Fruit fly (Drosophila melanogaster) whole organism, embryonic: ENCODE results near the gene g.

Experiments used
- Atf6 ChIP-seq: fragments of 200-800 bp; sonication (Bioruptor generic); IDR thresholded peaks from 2 replicates; pipeline ENCODE4 v1.3.6; 2022; ENCODE audit warnings: missing biosample characterization, missing genetic modification characterization
- BtbVII ChIP-seq: fragments of 200-800 bp; sonication (Bioruptor generic); optimal IDR thresholded peaks from 3 replicates; lab custom pipeline; 2017; ENCODE audit warnings: missing biosample characterization, mild to moderate bottlenecking, missing genetic modification characterization
- CG11695 ChIP-seq: fragments of 200-800 bp; sonication (Bioruptor generic); IDR thresholded peaks from 3 replicates; pipeline ENCODE4 v1.3.6; 2022; ENCODE audit warnings: missing biosample characterization, missing genetic modification characterization
- CG12219 ChIP-seq: fragments of 200-800 bp; sonication (Bioruptor generic); optimal IDR thresholded peaks from 3 replicates; lab custom pipeline; 2018; ENCODE audit warnings: missing biosample characterization, mild to moderate bottlenecking, missing genetic modification characterization
- CG13123 ChIP-seq: fragments of 200-800 bp; sonication (Bioruptor generic); optimal IDR thresholded peaks from 2 replicates; lab custom pipeline; 2016; ENCODE audit warnings: missing biosample characterization, missing genetic modification characterization
- CG13424 ChIP-seq: fragments of 200-800 bp; sonication (Bioruptor generic); optimal IDR thresholded peaks from 2 replicates; lab custom pipeline; 2019; ENCODE audit warnings: missing biosample characterization, mild to moderate bottlenecking, missing genetic modification characterization, moderate library complexity
- CG14441 ChIP-seq: fragments of 200-800 bp; sonication (Bioruptor generic); IDR thresholded peaks from 2 replicates; pipeline ENCODE4 v1.3.6; 2022; ENCODE audit warnings: missing biosample characterization, missing genetic modification characterization
- CG14860 ChIP-seq: fragments of 200-800 bp; sonication (Bioruptor generic); IDR thresholded peaks from 3 replicates; pipeline ENCODE4 v1.3.6; 2022; ENCODE audit warnings: missing biosample characterization, missing genetic modification characterization; ENCODE audit not compliant: partially characterized antibody
- CG17568 ChIP-seq: fragments of 200-800 bp; sonication (Bioruptor generic); optimal IDR thresholded peaks from 2 replicates; lab custom pipeline; 2018; ENCODE audit warnings: missing biosample characterization, mild to moderate bottlenecking, missing genetic modification characterization, moderate library complexity
- CG17829 ChIP-seq: fragments of 200-800 bp; optimal IDR thresholded peaks from 2 replicates; lab custom pipeline; 2019; ENCODE audit warnings: missing biosample characterization, mild to moderate bottlenecking, missing genetic modification characterization, moderate library complexity
- CG18764 ChIP-seq: fragments of 200-800 bp; sonication (Bioruptor generic); optimal IDR thresholded peaks from 3 replicates; lab custom pipeline; 2016; ENCODE audit warnings: missing biosample characterization, missing genetic modification characterization
- CG2678 ChIP-seq: fragments of 200-800 bp; sonication (Bioruptor generic); optimal IDR thresholded peaks from 3 replicates; lab custom pipeline; 2019; ENCODE audit warnings: missing biosample characterization, mild to moderate bottlenecking, missing genetic modification characterization, moderate library complexity
- CG31365 ChIP-seq: fragments of 200-800 bp; sonication (Bioruptor generic); optimal IDR thresholded peaks from 2 replicates; lab custom pipeline; 2018; ENCODE audit warnings: missing biosample characterization, mild to moderate bottlenecking, missing genetic modification characterization
- CG31441 ChIP-seq: fragments of 200-800 bp; sonication (Bioruptor generic); IDR thresholded peaks from 2 replicates; pipeline ENCODE4 v1.3.6; 2022; ENCODE audit warnings: missing biosample characterization, missing genetic modification characterization
- CG32772 ChIP-seq: fragments of 200-800 bp; sonication (Bioruptor generic); IDR thresholded peaks from 2 replicates; pipeline ENCODE4 v1.3.6; 2022; ENCODE audit warnings: missing biosample characterization, missing genetic modification characterization
- CG34422 ChIP-seq: fragments of 200-800 bp; sonication (Bioruptor generic); IDR thresholded peaks from 3 replicates; pipeline ENCODE4 v1.3.6; 2022; ENCODE audit warnings: missing biosample characterization, missing genetic modification characterization
- CG42726 ChIP-seq: fragments of 200-800 bp; sonication (Bioruptor generic); IDR thresholded peaks from 2 replicates; pipeline ENCODE4 v1.3.6; 2022; ENCODE audit warnings: missing biosample characterization, missing genetic modification characterization; ENCODE audit not compliant: partially characterized antibody
- CG6813 ChIP-seq: fragments of 200-800 bp; sonication (Bioruptor generic); optimal IDR thresholded peaks from 2 replicates; lab custom pipeline; 2017; ENCODE audit warnings: missing biosample characterization, missing genetic modification characterization, mild to moderate bottlenecking, moderate library complexity, missing genetic modification reagents
- CG9727 ChIP-seq: fragments of 200-800 bp; sonication (Bioruptor generic); optimal IDR thresholded peaks from 3 replicates; lab custom pipeline; 2017; ENCODE audit warnings: missing biosample characterization, mild to moderate bottlenecking, missing genetic modification characterization
- CG9876 ChIP-seq: fragments of 200-800 bp; sonication (Bioruptor generic); optimal IDR thresholded peaks from 2 replicates; lab custom pipeline; 2016; ENCODE audit warnings: missing biosample characterization, missing genetic modification characterization
- CrebB ChIP-seq: fragments of 200-800 bp; sonication (Bioruptor generic); optimal IDR thresholded peaks from 3 replicates; lab custom pipeline; 2018; ENCODE audit warnings: missing biosample characterization, mild to moderate bottlenecking, missing genetic modification characterization
- Dref ChIP-seq: fragments of 200-800 bp; sonication (Bioruptor generic); IDR thresholded peaks from 2 replicates; pipeline ENCODE4 v1.3.6; 2022; ENCODE audit warnings: missing biosample characterization, missing genetic modification characterization
- E2f2 ChIP-seq: fragments of 200-800 bp; sonication (Bioruptor generic); IDR thresholded peaks from 2 replicates; pipeline ENCODE4 v1.3.6; 2022; ENCODE audit warnings: missing biosample characterization, missing genetic modification characterization
- HHEX ChIP-seq: fragments of 200-800 bp; sonication (Bioruptor generic); optimal IDR thresholded peaks from 3 replicates; lab custom pipeline; 2017; ENCODE audit warnings: missing biosample characterization, mild to moderate bottlenecking, missing genetic modification characterization, missing genetic modification reagents
- HLH3B ChIP-seq: fragments of 200-800 bp; sonication (Bioruptor generic); IDR thresholded peaks from 2 replicates; pipeline ENCODE4 v1.3.6; 2022; ENCODE audit warnings: missing biosample characterization, missing genetic modification characterization
- Hmr ChIP-seq: fragments of 200-800 bp; sonication (Bioruptor generic); optimal IDR thresholded peaks from 3 replicates; lab custom pipeline; 2017; ENCODE audit warnings: mild to moderate bottlenecking, missing biosample characterization, missing genetic modification reagents, missing genetic modification characterization
- Hsf ChIP-seq: fragments of 200-800 bp; sonication (Bioruptor generic); optimal IDR thresholded peaks from 3 replicates; lab custom pipeline; 2016; ENCODE audit warnings: missing biosample characterization, missing genetic modification characterization
- Meics ChIP-seq: fragments of 200-800 bp; sonication (Bioruptor generic); optimal IDR thresholded peaks from 2 replicates; lab custom pipeline; 2017; ENCODE audit warnings: missing biosample characterization, mild to moderate bottlenecking, missing genetic modification characterization
- NK7.1 ChIP-seq: fragments of 200-800 bp; sonication (Bioruptor generic); optimal IDR thresholded peaks from 3 replicates; lab custom pipeline; 2016; ENCODE audit warnings: missing biosample characterization, missing genetic modification characterization
- Poxn ChIP-seq: fragments of 200-800 bp; sonication (Bioruptor generic); IDR thresholded peaks from 2 replicates; pipeline ENCODE4 v1.3.6; 2022; ENCODE audit warnings: missing biosample characterization, missing genetic modification characterization
- Spps ChIP-seq: fragments of 200-800 bp; sonication (Bioruptor generic); optimal IDR thresholded peaks from 2 replicates; lab custom pipeline; 2018; ENCODE audit warnings: missing biosample characterization, mild to moderate bottlenecking, missing genetic modification characterization
- Sry-β ChIP-seq: fragments of 200-800 bp; sonication (Bioruptor generic); optimal IDR thresholded peaks from 2 replicates; lab custom pipeline; 2018; ENCODE audit warnings: missing biosample characterization, mild to moderate bottlenecking, missing genetic modification characterization, moderate library complexity
- amos ChIP-seq: fragments of 200-800 bp; sonication (Bioruptor generic); IDR thresholded peaks from 2 replicates; pipeline ENCODE4 v1.3.6; 2022; ENCODE audit warnings: missing biosample characterization, missing genetic modification characterization; ENCODE audit not compliant: partially characterized antibody
- az2 ChIP-seq: fragments of 200-800 bp; sonication (Bioruptor generic); optimal IDR thresholded peaks from 3 replicates; lab custom pipeline; 2016; ENCODE audit warnings: missing biosample characterization, missing genetic modification characterization
- bsh ChIP-seq, 2 experiments: fragments of 200-800 bp; sonication (Bioruptor generic); optimal IDR thresholded peaks; 2 replicates each; lab custom pipeline; 2017 to 2018; ENCODE audit warnings: mild to moderate bottlenecking in 2 of 2, missing biosample characterization in 2 of 2, missing genetic modification characterization in 2 of 2, moderate library complexity in 1 of 2
- chinmo ChIP-seq: fragments of 200-800 bp; sonication (Bioruptor generic); IDR thresholded peaks from 4 replicates; pipeline ENCODE4 v1.3.6; 2022; ENCODE audit warnings: missing biosample characterization, missing genetic modification characterization; ENCODE audit not compliant: partially characterized antibody
- crol ChIP-seq: fragments of 200-800 bp; sonication (Bioruptor generic); IDR thresholded peaks from 2 replicates; pipeline ENCODE4 v1.3.6; 2022; ENCODE audit warnings: missing biosample characterization, missing genetic modification characterization
- dimm ChIP-seq: fragments of 200-800 bp; sonication (Bioruptor generic); IDR thresholded peaks from 2 replicates; pipeline ENCODE4 v1.3.6; 2022; ENCODE audit warnings: missing biosample characterization, missing genetic modification characterization
- dpn ChIP-seq, 2 experiments: fragments of 200-800 bp; sonication (Bioruptor generic); optimal IDR thresholded peaks; 3 replicates each; lab custom pipeline; 2016; ENCODE audit warnings: missing biosample characterization in 2 of 2, missing genetic modification characterization in 2 of 2
- esg ChIP-seq: fragments of 200-800 bp; sonication (Bioruptor generic); conservative IDR thresholded peaks from 2 replicates; pipeline ENCODE4 v1.3.6; 2022; ENCODE audit warnings: missing biosample characterization, missing genetic modification characterization
- grau ChIP-seq: fragments of 200-800 bp; optimal IDR thresholded peaks from 3 replicates; lab custom pipeline; 2019; ENCODE audit warnings: missing biosample characterization, mild to moderate bottlenecking, missing genetic modification characterization, moderate library complexity
- odd ChIP-seq: fragments of 200-800 bp; sonication (Bioruptor generic); optimal IDR thresholded peaks from 2 replicates; lab custom pipeline; 2017; ENCODE audit warnings: missing biosample characterization, mild to moderate bottlenecking, missing genetic modification characterization
- pfk ChIP-seq: fragments of 200-800 bp; sonication (Bioruptor generic); optimal IDR thresholded peaks from 2 replicates; lab custom pipeline; 2018; ENCODE audit warnings: missing biosample characterization, mild to moderate bottlenecking, missing genetic modification characterization, moderate library complexity
- tin ChIP-seq: fragments of 200-800 bp; sonication (Bioruptor generic); optimal IDR thresholded peaks from 3 replicates; lab custom pipeline; 2016; ENCODE audit warnings: missing biosample characterization, missing genetic modification characterization
- toy ChIP-seq: fragments of 200-800 bp; sonication (Bioruptor generic); IDR thresholded peaks from 2 replicates; pipeline ENCODE4 v1.3.6; 2022; ENCODE audit warnings: missing biosample characterization, missing genetic modification characterization
- twi ChIP-seq: fragments of 200-800 bp; optimal IDR thresholded peaks from 2 replicates; lab custom pipeline; 2019; ENCODE audit warnings: missing biosample characterization, mild to moderate bottlenecking, missing genetic modification characterization, moderate library complexity
- zen2 ChIP-seq: fragments of 200-800 bp; sonication (Bioruptor generic); IDR thresholded peaks from 3 replicates; pipeline ENCODE4 v1.3.6; 2022; ENCODE audit warnings: missing biosample characterization, missing genetic modification characterization; ENCODE audit not compliant: partially characterized antibody

The g gene

dm6 chrX:13765217-13765616, 29.1 kb upstream of the g start:
- 0 out of 2 replicates have a peak, but pooled peaks have one; percentile 6 for TF ChIP-seq esg (GFP tag; lab: Robert Waterston, UW)
- TF ChIP-seq pfk = no peak
- 0 out of 3 replicates have a peak, but pooled peaks have one; percentile 7 for TF ChIP-seq CG34422 (GFP tag; lab: Robert Waterston, UW)
- peak; percentile 75 for TF ChIP-seq crol
- TF ChIP-seq chinmo = 0 out of 4 replicates have a peak, but pooled peaks have one; percentile 39
- 0 out of 2 replicates have a peak, but pooled peaks have one; percentile 13 for TF ChIP-seq CG42726 (GFP tag; lab: Robert Waterston, UW)
- no peak for TF ChIP-seq CG12219 (GFP tag; lab: Kevin White, UChicago)
- peak; percentile 32; the same call in 1 of the 2 replicates for TF ChIP-seq CG32772

- TF ChIP-seq CG14860 = no peak
- peak; percentile 47 for TF ChIP-seq az2
- TF ChIP-seq CG17829 = peak; percentile 42
- TF ChIP-seq odd (GFP tag; lab: Kevin White, UChicago) = no peak
- TF ChIP-seq E2f2 (GFP tag; lab: Robert Waterston, UW) = peak; percentile 43; the same call in 1 of the 2 replicates
- TF ChIP-seq BtbVII (GFP tag; lab: Kevin White, UChicago) = peak; percentile 40
- TF ChIP-seq tin (GFP tag; lab: Kevin White, UChicago) = peak; percentile 4
- TF ChIP-seq NK7.1 (GFP tag; lab: Kevin White, UChicago) = no peak
- TF ChIP-seq CG12219 (GFP tag; lab: Kevin White, UChicago) = peak; percentile 18
- TF ChIP-seq CG11695 (GFP tag; lab: Robert Waterston, UW) = peak; percentile 57; the same call in 1 of the 3 replicates
- TF ChIP-seq CG18764 (GFP tag; lab: Kevin White, UChicago) = no peak
- TF ChIP-seq toy (GFP tag; lab: Robert Waterston, UW) = no peak
- peak; percentile 27 for TF ChIP-seq CG9727 (GFP tag; lab: Kevin White, UChicago)
- TF ChIP-seq CG31365 (tag; lab: Kevin White, UChicago) = no peak
- TF ChIP-seq Sry-β = no peak
- TF ChIP-seq dimm (GFP tag; lab: Robert Waterston, UW) = no peak
- peak; percentile 54 for TF ChIP-seq grau (tag; lab: Kevin White, UChicago)
- peak in 1 of 2 experiments; percentile 65 for TF ChIP-seq bsh (GFP tag; optimal IDR thresholded peaks at IDR 0.05; lab: Kevin White, UChicago)
- TF ChIP-seq Hmr (GFP tag; lab: Kevin White, UChicago) = peak; percentile 35
- no peak for TF ChIP-seq Hsf (GFP tag; lab: Kevin White, UChicago)
- TF ChIP-seq Dref (GFP tag; lab: Robert Waterston, UW) = no peak
- TF ChIP-seq HLH3B = peak; percentile 48; the same call in 1 of the 2 replicates
- TF ChIP-seq CG2678 (tag; lab: Kevin White, UChicago) = peak; percentile 63
- TF ChIP-seq CG6813 = no peak
- TF ChIP-seq HHEX (GFP tag; lab: Kevin White, UChicago) = peak; percentile 32
- peak; percentile 57 for TF ChIP-seq CG14441
- no peak for TF ChIP-seq zen2
- no peak for TF ChIP-seq CG17568 (GFP tag; lab: Kevin White, UChicago)
- no peak for TF ChIP-seq Meics (GFP tag; lab: Kevin White, UChicago)
- TF ChIP-seq Atf6 (GFP tag; lab: Robert Waterston, UW) = peak; percentile 34; the same call in 1 of the 2 replicates
- no peak for TF ChIP-seq CrebB (tag; lab: Kevin White, UChicago)
- TF ChIP-seq Poxn (GFP tag; lab: Robert Waterston, UW) = no peak
- peak; percentile 44 for TF ChIP-seq CG31441
- TF ChIP-seq CG9876 (GFP tag; lab: Kevin White, UChicago) = no peak
- TF ChIP-seq CG13123 (GFP tag; lab: Kevin White, UChicago) = no peak
- TF ChIP-seq CG13424 (tag; lab: Kevin White, UChicago) = peak; percentile 60
- no peak for TF ChIP-seq amos
- TF ChIP-seq Spps (tag; lab: Kevin White, UChicago) = no peak
- peak in 1 of 2 experiments; percentile 55 for TF ChIP-seq dpn (GFP tag; optimal IDR thresholded peaks at IDR 0.05; lab: Kevin White, UChicago)
- TF ChIP-seq twi (tag; lab: Kevin White, UChicago) = peak; percentile 58
Measured at dm6 chrX:13764397-13765119, 28.5 kb upstream of the g start.
